Worm (Caenorhabditis elegans) whole organism, L3 larva: ENCODE data around the gene srv-28.

Experiments
- ZK546.5 ChIP-seq: sonication (generic microtip); optimal IDR thresholded peaks from 2 replicates; lab custom pipeline; 2017; ENCODE audit warnings: missing biosample characterization, missing genetic modification characterization
- aly-2 ChIP-seq: fragments of 150-350 bp; optimal IDR thresholded peaks from 2 replicates; lab custom pipeline; 2014; ENCODE audit warnings: missing biosample characterization, missing genetic modification characterization
- snpc-4 ChIP-seq: fragments of 150-350 bp; optimal IDR thresholded peaks from 2 replicates; lab custom pipeline; 2014; ENCODE audit warnings: missing biosample characterization, missing genetic modification characterization

DNA sequence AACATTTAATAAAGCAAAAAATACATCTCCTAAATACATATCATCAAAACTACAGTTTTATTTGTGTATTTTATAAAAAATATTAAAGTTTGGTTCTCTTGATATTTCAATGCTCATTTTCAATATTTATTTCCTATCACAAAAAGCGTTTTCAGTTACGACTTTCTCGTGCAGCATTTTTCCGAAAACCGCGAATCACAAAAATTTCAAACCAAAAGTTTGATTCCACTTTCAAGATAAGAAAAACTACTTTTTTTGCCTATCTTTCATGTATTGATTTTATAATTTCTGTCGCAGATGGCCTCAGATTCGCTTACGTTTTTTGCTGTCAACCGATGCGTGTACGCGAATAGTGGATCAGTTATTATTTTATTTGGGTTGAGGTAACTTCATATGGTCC lies 43.7 kb downstream of the srv-28 start, which contains the start of gene C49A9.4:
- TF ChIP-seq snpc-4 (tag; lab: Kevin White, UChicago): no peak
- TF ChIP-seq aly-2 (tag; lab: Kevin White, UChicago): no peak
- TF ChIP-seq ZK546.5 (tag; lab: Kevin White, UChicago): no peak
